Fruit fly (Drosophila melanogaster) S2 (cell line): ENCODE measurements around the gene CG12104.

Experiments
- CG8478 ChIP-seq: fragments of >200 bp; optimal IDR thresholded peaks from 2 replicates; lab custom pipeline; 2018
- CTCF ChIP-seq, 2 experiments: fragments of >200 bp; optimal IDR thresholded peaks; 2 replicates each; lab custom pipeline; 2018

- no peak for TF ChIP-seq CG8478 (lab: Kevin White, UChicago)
- TF ChIP-seq CTCF (optimal IDR thresholded peaks at IDR 0.05; lab: Kevin White, UChicago) = no peak
These were observed 15.2 kb downstream of the CG12104 start for dm6 chr3L:1587140-1587849.
